Fruit fly (Drosophila melanogaster) whole organism, adult: ENCODE results near the gene dock.

Source experiments
- CG12768 ChIP-seq: fragments of 200-800 bp; sonication (Bioruptor generic); optimal IDR thresholded peaks from 2 replicates; lab custom pipeline; 2017; ENCODE audit warnings: missing biosample characterization, missing genetic modification characterization, mild to moderate bottlenecking, moderate library complexity, missing genetic modification reagents
- CG7045 ChIP-seq: fragments of 200-800 bp; sonication (Bioruptor generic); optimal IDR thresholded peaks from 2 replicates; lab custom pipeline; 2017; ENCODE audit warnings: missing biosample characterization, mild to moderate bottlenecking, missing genetic modification characterization
- bab1 ChIP-seq: fragments of 200-800 bp; sonication (Bioruptor generic); optimal IDR thresholded peaks from 3 replicates; lab custom pipeline; 2019; ENCODE audit warnings: missing biosample characterization, mild to moderate bottlenecking, missing genetic modification characterization, moderate library complexity

DNA sequence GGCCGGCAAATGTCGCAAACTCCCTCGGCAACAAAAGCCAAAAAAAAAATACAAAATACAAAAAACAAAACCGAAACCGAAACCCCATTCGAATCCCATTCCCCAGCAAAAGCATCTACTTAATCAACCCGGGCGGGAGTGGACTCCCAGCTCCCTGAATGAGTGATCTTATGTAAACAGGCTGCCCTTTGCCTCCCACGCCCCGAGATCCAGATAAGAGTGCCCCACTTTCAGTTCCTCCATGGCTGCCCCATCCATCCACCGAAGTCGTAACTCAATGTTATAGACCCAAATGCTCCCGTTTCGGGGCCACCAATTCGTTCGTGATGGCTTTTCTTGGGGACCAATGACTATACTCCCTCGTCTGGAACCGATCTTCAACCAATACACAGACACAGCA lies 1.3 kb downstream of the dock start:
- no peak for TF ChIP-seq CG12768
- no peak for TF ChIP-seq CG7045 (GFP tag; lab: Kevin White, UChicago)
- TF ChIP-seq bab1 (GFP tag; lab: Kevin White, UChicago), result no peak
